Worm (Caenorhabditis elegans) whole organism, L4 larva: ENCODE results near the gene ttr-31.

ENCODE experiments used
- hlh-11 ChIP-seq: fragments of 200-800 bp; sonication (Bioruptor generic); optimal IDR thresholded peaks from 2 replicates; lab custom pipeline; 2018; ENCODE audit warnings: mild to moderate bottlenecking, missing genetic modification characterization, missing compliant biosample characterization
- set-16 ChIP-seq: fragments of 200-800 bp; sonication (Bioruptor generic); IDR thresholded peaks from 2 replicates; pipeline ENCODE4 v1.3.6; 2022; ENCODE audit warnings: missing genetic modification reagents, missing genetic modification characterization, missing compliant biosample characterization
- spr-3 ChIP-seq: fragments of 200-800 bp; sonication (Bioruptor generic); optimal IDR thresholded peaks from 2 replicates; lab custom pipeline; 2018; ENCODE audit warnings: mild to moderate bottlenecking, missing genetic modification characterization, missing compliant biosample characterization

DNA sequence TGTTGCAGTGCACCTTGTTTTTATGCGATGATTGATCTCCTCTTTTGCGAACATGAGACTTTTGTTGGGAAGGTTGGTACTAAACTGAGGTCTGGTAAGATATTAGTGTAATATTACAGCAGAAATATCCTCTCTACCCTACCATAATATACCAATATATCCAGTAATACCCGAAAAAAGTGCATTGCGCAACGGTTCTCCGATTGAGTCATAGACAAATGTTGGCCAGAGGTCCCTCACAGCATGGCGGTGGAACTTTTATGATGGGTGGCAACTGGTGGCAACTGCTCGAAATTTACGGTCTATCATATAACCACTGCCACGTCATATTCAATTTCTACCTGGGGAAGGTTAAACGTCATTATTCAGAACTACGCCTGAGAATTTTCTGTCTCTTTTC lies 19.6 kb downstream of the ttr-31 start:
- TF ChIP-seq hlh-11 (tag; lab: Kevin White, UChicago) (no peak), spr-3 (no peak), set-16 (GFP tag; lab: Robert Waterston, UW) (no peak)
